Fruit fly (Drosophila melanogaster): ENCODE measurements around the gene CG45075.

Gene CG45075

dm6 chr2L:6048542-6048941, 42.7 kb upstream of the CG45075 start, which contains the start of the genes CG34179 and slmo (continued):
- TF ChIP-seq CG6854 (GFP tag; optimal IDR thresholded peaks at IDR 0.05): no peak
- TF ChIP-seq Antp (GFP tag; optimal IDR thresholded peaks at IDR 0.05): no peak
- no peak for TF ChIP-seq pan (optimal IDR thresholded peaks at IDR 0.05)
- no peak for TF ChIP-seq pan (GFP tag; optimal IDR thresholded peaks at IDR 0.05 in 1 of 2, IDR thresholded peaks at IDR 0.05 in 1 of 2)
- TF ChIP-seq tll (GFP tag; optimal IDR thresholded peaks at IDR 0.05): no peak
- no peak for TF ChIP-seq abd-A (tag; optimal IDR thresholded peaks at IDR 0.05)
- no peak for TF ChIP-seq tin (GFP tag; optimal IDR thresholded peaks at IDR 0.05)
- TF ChIP-seq CG34224 (GFP tag; IDR thresholded peaks at IDR 0.05; ENCODE audit: partially characterized antibody): 0 out of 3 replicates have a peak, but pooled peaks have one; percentile 15
- no peak for TF ChIP-seq az2 (GFP tag; optimal IDR thresholded peaks at IDR 0.05)
- TF ChIP-seq CG11695 (GFP tag; IDR thresholded peaks at IDR 0.05): no peak
- no peak for TF ChIP-seq CG9797 (GFP tag; optimal IDR thresholded peaks at IDR 0.05)
- no peak for TF ChIP-seq CG3726 (GFP tag; IDR thresholded peaks at IDR 0.05)
- no peak for TF ChIP-seq CG12155 (GFP tag; optimal IDR thresholded peaks at IDR 0.05)
- peak; percentile 40; the same call in 1 of the 2 replicates for TF ChIP-seq sna (GFP tag; IDR thresholded peaks at IDR 0.05; ENCODE audit: partially characterized antibody)
- TF ChIP-seq sqz (GFP tag; optimal IDR thresholded peaks at IDR 0.05): no peak
- TF ChIP-seq trem (tag; optimal IDR thresholded peaks at IDR 0.05): peak; percentile 35
- no peak for TF ChIP-seq CG3995 (GFP tag; optimal IDR thresholded peaks at IDR 0.05)
- no peak for TF ChIP-seq al (GFP tag; IDR thresholded peaks at IDR 0.05)
- TF ChIP-seq rib (GFP tag; IDR thresholded peaks at IDR 0.05): no peak
- TF ChIP-seq CG17612 (GFP tag; IDR thresholded peaks at IDR 0.05): no peak
- no peak for TF ChIP-seq Meics (GFP tag; optimal IDR thresholded peaks at IDR 0.05)
- TF ChIP-seq Mrtf (GFP tag; IDR thresholded peaks at IDR 0.05): no peak
- TF ChIP-seq bbx (GFP tag; IDR thresholded peaks at IDR 0.05; ENCODE audit: partially characterized antibody): peak; percentile 40; the same call in 1 of the 2 replicates
- no peak for TF ChIP-seq toy (GFP tag; IDR thresholded peaks at IDR 0.05)
- no peak for TF ChIP-seq en (GFP tag; optimal IDR thresholded peaks at IDR 0.05)
- TF ChIP-seq CG32767 (GFP tag; IDR thresholded peaks at IDR 0.05): no peak
- TF ChIP-seq zen2 (GFP tag; IDR thresholded peaks at IDR 0.05; ENCODE audit: partially characterized antibody): no peak
- no peak for TF ChIP-seq Neu2 (GFP tag; optimal IDR thresholded peaks at IDR 0.05; ENCODE audit: borderline replicate concordance)
- no peak for TF ChIP-seq CG18262 (tag; optimal IDR thresholded peaks at IDR 0.05)
- peak; percentile 2 to 90 for TF ChIP-seq crp (GFP tag; optimal IDR thresholded peaks at IDR 0.05)

dm6 chr2L:6050575-6050974, 40.6 kb upstream of the CG45075 start, which contains the start of gene CG9135:
CG9135 (plus strand) TSS chr2L:6050800.
- no peak for TF ChIP-seq Mes4 (GFP tag; optimal IDR thresholded peaks at IDR 0.05)
- TF ChIP-seq CG6791 (GFP tag; IDR thresholded peaks at IDR 0.05; ENCODE audit: partially characterized antibody): peak; percentile 100
- TF ChIP-seq phol (tag; optimal IDR thresholded peaks at IDR 0.05): peak; percentile 41
- peak; percentile 98 for TF ChIP-seq inv (GFP tag; IDR thresholded peaks at IDR 0.05; ENCODE audit: partially characterized antibody)
- TF ChIP-seq Dref (GFP tag; IDR thresholded peaks at IDR 0.05): peak; percentile 100
- no peak for TF ChIP-seq CHES-1-like (GFP tag; optimal IDR thresholded peaks at IDR 0.05)
- no peak for TF ChIP-seq H2.0 (GFP tag; IDR thresholded peaks at IDR 0.05)
- peak; percentile 84 for TF ChIP-seq ssp (GFP tag; IDR thresholded peaks at IDR 0.05)
- TF ChIP-seq CG4617 (GFP tag; optimal IDR thresholded peaks at IDR 0.05; ENCODE audit: borderline replicate concordance): peak; percentile 14
- TF ChIP-seq CG12219 (GFP tag; optimal IDR thresholded peaks at IDR 0.05): no peak
- TF ChIP-seq emc (GFP tag; optimal IDR thresholded peaks at IDR 0.05): no peak
- TF ChIP-seq unc-4 (GFP tag; IDR thresholded peaks at IDR 0.05; ENCODE audit: partially characterized antibody): peak; percentile 99
- TF ChIP-seq CkIIα-i1 (GFP tag; IDR thresholded peaks at IDR 0.05): peak; percentile 69; the same call in 1 of the 2 replicates
- TF ChIP-seq CG15601 (tag; optimal IDR thresholded peaks at IDR 0.05): peak; percentile 11
- peak; percentile 99 for TF ChIP-seq amos (GFP tag; IDR thresholded peaks at IDR 0.05; ENCODE audit: partially characterized antibody)
- TF ChIP-seq HmgZ (tag; optimal IDR thresholded peaks at IDR 0.05): peak; percentile 23
- TF ChIP-seq CG14710 (tag; optimal IDR thresholded peaks at IDR 0.05): peak; percentile 88
- peak; percentile 50; the same call in 1 of the 2 replicates for TF ChIP-seq sob (GFP tag; IDR thresholded peaks at IDR 0.05)
- peak; percentile 99 for TF ChIP-seq tna (GFP tag; IDR thresholded peaks at IDR 0.05; ENCODE audit: partially characterized antibody)
- peak; percentile 99 for TF ChIP-seq vnd (GFP tag; IDR thresholded peaks at IDR 0.05; ENCODE audit: partially characterized antibody)
- TF ChIP-seq CG7963 (GFP tag; IDR thresholded peaks at IDR 0.05; ENCODE audit: partially characterized antibody): peak; percentile 100

All from whole organism, embryonic.